Worm (Caenorhabditis elegans) whole organism, L4/young adult: ENCODE measurements around the gene gst-14.

Experiments used
- W03F9.2 ChIP-seq: fragments of 150-350 bp; optimal IDR thresholded peaks from 2 replicates; lab custom pipeline; 2014; ENCODE audit warnings: missing biosample characterization, missing genetic modification characterization
- dao-5 ChIP-seq: sonication (generic microtip); optimal IDR thresholded peaks from 2 replicates; lab custom pipeline; 2016; ENCODE audit warnings: missing genotype, missing genetic modification characterization, moderate library complexity, missing compliant biosample characterization
- him-1 ChIP-seq: sonication (generic microtip); optimal IDR thresholded peaks from 2 replicates; lab custom pipeline; 2016; ENCODE audit warnings: missing genotype, missing genetic modification reagents, missing genetic modification characterization, missing compliant biosample characterization

The gst-14 gene

ce11 chrII:13630690-13631089, 14.8 kb upstream of the gst-14 start, which contains the start of the genes gst-17 and gst-18:
Gene gst-17 (minus strand): TSS chrII:13630790.
Gene gst-18 (minus strand): TSS chrII:13630887.
- TF ChIP-seq dao-5 = no peak
- TF ChIP-seq W03F9.2 (tag; lab: Kevin White, UChicago) = no peak
- TF ChIP-seq him-1 (tag; lab: Kevin White, UChicago) = no peak

- TF ChIP-seq dao-5 = no peak
- TF ChIP-seq him-1 (tag; lab: Kevin White, UChicago) = no peak
- no peak for TF ChIP-seq W03F9.2 (tag; lab: Kevin White, UChicago)
Measured at ce11 chrII:13627001-13627400, 11.1 kb upstream of the gst-14 start, which contains the start of gene gst-19. Gene gst-19 (minus strand): TSS chrII:13627145.

ce11 chrII:13624330-13624729, 8.4 kb upstream of the gst-14 start, which contains the start of gene gst-16:
Gene gst-16 (minus strand): TSS chrII:13624440.
- no peak for TF ChIP-seq dao-5
- TF ChIP-seq W03F9.2 (tag; lab: Kevin White, UChicago) = no peak
- TF ChIP-seq him-1 (tag; lab: Kevin White, UChicago) = no peak

- TF ChIP-seq him-1 (tag; lab: Kevin White, UChicago) = no peak
- no peak for TF ChIP-seq W03F9.2 (tag; lab: Kevin White, UChicago)
- TF ChIP-seq dao-5 = no peak
Measured at ce11 chrII:13617808-13618207, 1.9 kb upstream of the gst-14 start, which contains the start of gene gst-12. Gene gst-12 (minus strand): TSS chrII:13618061.

- TF ChIP-seq him-1 (tag; lab: Kevin White, UChicago) = no peak
- no peak for TF ChIP-seq W03F9.2 (tag; lab: Kevin White, UChicago)
- TF ChIP-seq dao-5 = no peak
Measured at ce11 chrII:13614516-13614915, 1.4 kb downstream of the gst-14 start.

- no peak for TF ChIP-seq dao-5
- no peak for TF ChIP-seq W03F9.2 (tag; lab: Kevin White, UChicago)
- no peak for TF ChIP-seq him-1 (tag; lab: Kevin White, UChicago)
Measured at ce11 chrII:13613096-13613495, 2.8 kb downstream of the gst-14 start, which contains the start of gene gst-15. Gene gst-15 (minus strand): TSS chrII:13613196.

- no peak for TF ChIP-seq dao-5
- TF ChIP-seq W03F9.2 (tag; lab: Kevin White, UChicago) = no peak
- no peak for TF ChIP-seq him-1 (tag; lab: Kevin White, UChicago)
Measured at ce11 chrII:13611186-13611585, 4.7 kb downstream of the gst-14 start, which contains the start of gene gst-24. Gene gst-24 (minus strand): TSS chrII:13611366.

- TF ChIP-seq dao-5 = no peak
- no peak for TF ChIP-seq him-1 (tag; lab: Kevin White, UChicago)
- no peak for TF ChIP-seq W03F9.2 (tag; lab: Kevin White, UChicago)
Measured at ce11 chrII:13609655-13610054, 6.2 kb downstream of the gst-14 start, which contains the start of gene gst-20. Gene gst-20 (minus strand): TSS chrII:13609824.

- TF ChIP-seq dao-5 (no peak), him-1 (tag; lab: Kevin White, UChicago) (no peak), W03F9.2 (tag; lab: Kevin White, UChicago) (no peak)
Measured at ce11 chrII:13600904-13601303, 15.0 kb downstream of the gst-14 start, which contains the start of gene csp-1. Gene csp-1 (plus strand): TSS chrII:13601204.

ce11 chrII:13596505-13596977, 19.4 kb downstream of the gst-14 start, which contains the start of the genes fbxc-23 and csc-1:
Gene fbxc-23 (minus strand): TSS chrII:13596555.
Gene csc-1 (plus strand): TSS chrII:13596955.
- peak; percentile 52 for TF ChIP-seq W03F9.2 (tag; lab: Kevin White, UChicago)
- no peak for TF ChIP-seq dao-5

- TF ChIP-seq dao-5 (no peak), W03F9.2 (tag; lab: Kevin White, UChicago) (no peak), him-1 (tag; lab: Kevin White, UChicago) (no peak)
Measured at ce11 chrII:13595279-13595678, 20.6 kb downstream of the gst-14 start.

ce11 chrII:13593659-13594221, 22.2 kb downstream of the gst-14 start, which contains the start of gene clec-146:
Gene clec-146 (minus strand): TSS chrII:13593774.
- TF ChIP-seq W03F9.2 (tag; lab: Kevin White, UChicago) (no peak), dao-5 (no peak), him-1 (tag; lab: Kevin White, UChicago) (no peak)

- TF ChIP-seq him-1 (tag; lab: Kevin White, UChicago) (no peak), W03F9.2 (tag; lab: Kevin White, UChicago) (no peak), dao-5 (no peak)
Measured at ce11 chrII:13590461-13590860, 25.4 kb downstream of the gst-14 start, which contains the start of gene clec-145. Gene clec-145 (minus strand): TSS chrII:13590561.

ce11 chrII:13585655-13586170, 30.2 kb downstream of the gst-14 start, which contains the start of gene Y48E1B.8:
Gene Y48E1B.8 (plus strand): TSS chrII:13585705.
- no peak for TF ChIP-seq W03F9.2 (tag; lab: Kevin White, UChicago)
- no peak for TF ChIP-seq dao-5
- TF ChIP-seq him-1 (tag; lab: Kevin White, UChicago) = no peak
